Worm (Caenorhabditis elegans): ENCODE measurements around the gene C23G10.2.

C23G10.2 gene

ce11 chrIII:6208984-6209383, 1.1 kb downstream of the C23G10.2 start, which contains the start of gene C23G10.1:
C23G10.1 (plus strand) TSS chrIII:6209284.
- TF ChIP-seq nhr-80 (tag; optimal IDR thresholded peaks at IDR 0.05): no peak
- TF ChIP-seq F49E8.2 (tag; optimal IDR thresholded peaks at IDR 0.05; ENCODE audit: insufficient read depth): peak; percentile 32

DNA sequence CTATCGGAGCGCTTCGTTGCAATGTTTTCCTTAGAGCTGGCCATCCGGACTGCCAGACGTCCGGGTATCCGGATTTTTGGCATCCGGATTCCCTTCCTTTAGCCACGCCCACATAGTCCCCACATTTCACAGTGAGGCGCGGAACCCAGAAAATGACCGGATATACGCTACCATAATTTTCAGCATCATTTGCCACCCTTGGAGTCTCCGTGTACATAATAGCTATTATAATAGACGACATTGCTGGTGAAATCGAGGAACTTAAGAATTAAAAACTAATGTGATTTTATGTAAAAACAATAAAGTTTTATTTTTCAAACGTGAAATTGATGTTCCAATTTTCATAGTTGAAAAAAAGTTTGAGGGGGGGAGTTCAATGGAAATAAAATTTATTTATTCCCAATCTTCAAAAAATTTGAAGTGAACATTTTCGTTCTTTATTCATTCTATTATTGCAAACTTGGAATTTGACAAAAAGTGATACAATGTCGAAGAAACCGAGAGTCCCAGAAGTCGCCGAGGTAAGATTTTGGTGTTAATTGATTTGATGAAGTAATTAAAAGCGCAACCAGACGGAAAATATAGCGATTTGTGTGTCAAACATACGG, 2.5 kb downstream of the C23G10.2 start:
- peak; percentile 63 for TF ChIP-seq B0336.3 (GFP tag; IDR thresholded peaks at IDR 0.05)
- peak; percentile 68 for TF ChIP-seq madf-6 (GFP tag; IDR thresholded peaks at IDR 0.05)
- TF ChIP-seq chd-7 (tag; optimal IDR thresholded peaks at IDR 0.05): peak; percentile 32
- TF ChIP-seq F49E8.2 (tag; optimal IDR thresholded peaks at IDR 0.05; ENCODE audit: insufficient read depth): peak; percentile 83
- TF ChIP-seq rpc-1 (optimal IDR thresholded peaks at IDR 0.05): no peak
- peak; percentile 7 for TF ChIP-seq rpc-1 (tag; optimal IDR thresholded peaks at IDR 0.05)
- no peak for TF ChIP-seq ztf-25 (GFP tag; IDR thresholded peaks at IDR 0.05)
- peak; percentile 35; the same call in 1 of the 2 replicates for TF ChIP-seq F33H1.4 (GFP tag; IDR thresholded peaks at IDR 0.05)
- peak; percentile 51 for TF ChIP-seq xnd-1 (tag; optimal IDR thresholded peaks at IDR 0.05)
- TF ChIP-seq ceh-40 (GFP tag; IDR thresholded peaks at IDR 0.05): no peak
- TF ChIP-seq K12H6.12 (tag; optimal IDR thresholded peaks at IDR 0.05): no peak
- TF ChIP-seq ceh-27 (GFP tag; optimal IDR thresholded peaks at IDR 0.05): no peak
- peak; percentile 86 for TF ChIP-seq hmg-1.2 (GFP tag; IDR thresholded peaks at IDR 0.05)
- TF ChIP-seq attf-5 (GFP tag; optimal IDR thresholded peaks at IDR 0.05): no peak
- TF ChIP-seq ama-1 (optimal IDR thresholded peaks at IDR 0.05): no peak
- peak in 1 of 2 experiments; percentile 35 for TF ChIP-seq ama-1 (GFP tag; optimal IDR thresholded peaks at IDR 0.05)
- peak; percentile 80 for TF ChIP-seq D2030.7 (GFP tag; IDR thresholded peaks at IDR 0.05)
- peak; percentile 64 for TF ChIP-seq athp-1 (tag; optimal IDR thresholded peaks at IDR 0.05)
- 0 out of 2 replicates have a peak, but pooled peaks have one; percentile 42 for TF ChIP-seq ekl-4 (GFP tag; IDR thresholded peaks at IDR 0.05)
- peak; percentile 34 for TF ChIP-seq tlf-1 (GFP tag; optimal IDR thresholded peaks at IDR 0.05)
- peak; percentile 71 for TF ChIP-seq snpc-1.3 (tag; optimal IDR thresholded peaks at IDR 0.05; ENCODE audit: insufficient read depth)
- peak; percentile 66; the same call in 1 of the 2 replicates for TF ChIP-seq lin-26 (GFP tag; IDR thresholded peaks at IDR 0.05)
- TF ChIP-seq hrde-1 (tag; optimal IDR thresholded peaks at IDR 0.05; ENCODE audit: borderline replicate concordance): peak; percentile 85
- 0 out of 2 replicates have a peak, but pooled peaks have one; percentile 36 for TF ChIP-seq nfya-2 (GFP tag; IDR thresholded peaks at IDR 0.05)
- peak; percentile 69 for TF ChIP-seq snpc-3.4 (tag; optimal IDR thresholded peaks at IDR 0.05)
- no peak for TF ChIP-seq dpl-1 (GFP tag; optimal IDR thresholded peaks at IDR 0.05)
- TF ChIP-seq F23B12.7 (tag; optimal IDR thresholded peaks at IDR 0.05; ENCODE audit: insufficient read depth): no peak
- TF ChIP-seq snpc-4 (GFP tag; optimal IDR thresholded peaks at IDR 0.05): peak; percentile 90
- TF ChIP-seq snpc-4 (tag; optimal IDR thresholded peaks at IDR 0.05): peak; percentile 85 to 93 (median 90)
- TF ChIP-seq ceh-79 (tag; optimal IDR thresholded peaks at IDR 0.05): no peak
- TF ChIP-seq ztf-28 (GFP tag; IDR thresholded peaks at IDR 0.05): no peak
- TF ChIP-seq ztf-3 (GFP tag; optimal IDR thresholded peaks at IDR 0.05): no peak
- no peak for TF ChIP-seq F57C9.4 (tag; optimal IDR thresholded peaks at IDR 0.05)
- TF ChIP-seq lsl-1 (GFP tag; optimal IDR thresholded peaks at IDR 0.05): peak; percentile 62
- 0 out of 2 replicates have a peak, but pooled peaks have one; percentile 9 for TF ChIP-seq lir-1 (GFP tag; conservative IDR thresholded peaks at IDR 0.05)
- TF ChIP-seq ztf-18 (tag; optimal IDR thresholded peaks at IDR 0.05): peak; percentile 67
- peak; percentile 97 for TF ChIP-seq snpc-1.1 (tag; optimal IDR thresholded peaks at IDR 0.05; ENCODE audit: insufficient read depth)
- peak; percentile 12 for TF ChIP-seq lin-54 (GFP tag; optimal IDR thresholded peaks at IDR 0.05)
- no peak for TF ChIP-seq bed-1 (GFP tag; IDR thresholded peaks at IDR 0.05)
- TF ChIP-seq tbp1 (GFP tag; optimal IDR thresholded peaks at IDR 0.05): peak; percentile 73
- TF ChIP-seq attf-6 (GFP tag; IDR thresholded peaks at IDR 0.05): peak; percentile 85; the same call in 1 of the 2 replicates
- no peak for TF ChIP-seq lsy-27 (tag; optimal IDR thresholded peaks at IDR 0.05; ENCODE audit: borderline replicate concordance, insufficient read depth)
- TF ChIP-seq mes-4 (tag; optimal IDR thresholded peaks at IDR 0.05): no peak
- TF ChIP-seq rcor-1 (GFP tag; IDR thresholded peaks at IDR 0.05): 0 out of 2 replicates have a peak, but pooled peaks have one; percentile 40
